Fruit fly (Drosophila melanogaster) Kc167 (cell line): ENCODE measurements around the gene CG6628.

Source experiments
- Myc ChIP-seq: fragments of >200 bp; optimal IDR thresholded peaks from 2 replicates; lab custom pipeline; 2017; ENCODE audit warnings: missing external identifiers
- Sin3A ChIP-seq: fragments of >200 bp; optimal IDR thresholded peaks from 2 replicates; lab custom pipeline; 2018; ENCODE audit warnings: missing external identifiers
- h ChIP-seq: fragments of >200 bp; optimal IDR thresholded peaks from 3 replicates; lab custom pipeline; 2018; ENCODE audit warnings: missing external identifiers
- insv ChIP-seq: fragments of >200 bp; optimal IDR thresholded peaks from 3 replicates; lab custom pipeline; 2018; ENCODE audit warnings: missing external identifiers
- psq ChIP-seq: fragments of >200 bp; optimal IDR thresholded peaks from 2 replicates; lab custom pipeline; 2017; ENCODE audit warnings: missing external identifiers
- ttk ChIP-seq: sonication (Bioruptor generic); optimal IDR thresholded peaks from 2 replicates; lab custom pipeline; 2017; ENCODE audit warnings: missing external identifiers

CG6628 gene

dm6 chr3L:10166923-10167322 is at the start of gene CG6628:
Gene CG6628 (minus strand): TSS chr3L:10167023.
- TF ChIP-seq psq (no peak), Myc (lab: Kevin White, UChicago) (no peak), ttk (lab: Kevin White, UChicago) (no peak), h (no peak), Sin3A (lab: Kevin White, UChicago) (no peak)

dm6 chr3L:10215365-10215764 is 48.5 kb upstream of the CG6628 start, which contains the start of gene CG8065:
Gene CG8065 (plus strand): TSS chr3L:10215665.
- no peak for TF ChIP-seq psq
- no peak for TF ChIP-seq insv
- no peak for TF ChIP-seq h
- TF ChIP-seq ttk (lab: Kevin White, UChicago): no peak
- TF ChIP-seq Sin3A (lab: Kevin White, UChicago): no peak
- no peak for TF ChIP-seq Myc (lab: Kevin White, UChicago)

dm6 chr3L:10206226-10206968 is 39.6 kb upstream of the CG6628 start:
- TF ChIP-seq Myc (lab: Kevin White, UChicago) (no peak), ttk (lab: Kevin White, UChicago) (no peak), Sin3A (lab: Kevin White, UChicago) (no peak), psq (no peak), h (no peak), insv (no peak)

dm6 chr3L:10205823-10206222 is 39.0 kb upstream of the CG6628 start:
- TF ChIP-seq h (no peak), ttk (lab: Kevin White, UChicago) (no peak), Myc (lab: Kevin White, UChicago) (no peak), insv (no peak), Sin3A (lab: Kevin White, UChicago) (no peak), psq (no peak)

dm6 chr3L:10204669-10205068 is 37.8 kb upstream of the CG6628 start:
- TF ChIP-seq ttk (lab: Kevin White, UChicago): no peak
- no peak for TF ChIP-seq Sin3A (lab: Kevin White, UChicago)
- no peak for TF ChIP-seq Myc (lab: Kevin White, UChicago)
- no peak for TF ChIP-seq insv
- TF ChIP-seq h: no peak
- no peak for TF ChIP-seq psq

- TF ChIP-seq psq (no peak), h (no peak), insv (no peak), ttk (lab: Kevin White, UChicago) (no peak)
These were observed 34.8 kb upstream of the CG6628 start, which contains the start of gene ect for dm6 chr3L:10201655-10202054. Gene ect (minus strand): TSS chr3L:10201837.

- TF ChIP-seq Sin3A (lab: Kevin White, UChicago) (no peak), Myc (lab: Kevin White, UChicago) (no peak), ttk (lab: Kevin White, UChicago) (no peak), psq (no peak), insv (no peak)
These were observed 32.8 kb upstream of the CG6628 start for dm6 chr3L:10199644-10200043.

dm6 chr3L:10198571-10198970 is 31.7 kb upstream of the CG6628 start:
- TF ChIP-seq psq: no peak
- TF ChIP-seq ttk (lab: Kevin White, UChicago): no peak
- no peak for TF ChIP-seq Sin3A (lab: Kevin White, UChicago)
- TF ChIP-seq Myc (lab: Kevin White, UChicago): no peak
- TF ChIP-seq h: no peak
- TF ChIP-seq insv: no peak

- TF ChIP-seq h: no peak
- TF ChIP-seq Sin3A (lab: Kevin White, UChicago): no peak
- no peak for TF ChIP-seq psq
- no peak for TF ChIP-seq insv
- TF ChIP-seq ttk (lab: Kevin White, UChicago): no peak
- no peak for TF ChIP-seq Myc (lab: Kevin White, UChicago)
These were observed 30.5 kb upstream of the CG6628 start for dm6 chr3L:10197360-10197759.

- TF ChIP-seq psq: no peak
- TF ChIP-seq insv: no peak
- no peak for TF ChIP-seq Myc (lab: Kevin White, UChicago)
- no peak for TF ChIP-seq ttk (lab: Kevin White, UChicago)
- no peak for TF ChIP-seq h
- TF ChIP-seq Sin3A (lab: Kevin White, UChicago): no peak
These were observed 22.4 kb upstream of the CG6628 start for dm6 chr3L:10189179-10189578.

dm6 chr3L:10186893-10187292 is 20.1 kb upstream of the CG6628 start:
- TF ChIP-seq Myc (lab: Kevin White, UChicago) (no peak), Sin3A (lab: Kevin White, UChicago) (no peak), ttk (lab: Kevin White, UChicago) (no peak), insv (no peak), psq (no peak), h (no peak)

dm6 chr3L:10185924-10186323 is 19.1 kb upstream of the CG6628 start, which contains the start of gene dpr10:
Gene dpr10 (minus strand): TSS chr3L:10186108.
- no peak for TF ChIP-seq psq
- TF ChIP-seq ttk (lab: Kevin White, UChicago): no peak
- no peak for TF ChIP-seq Myc (lab: Kevin White, UChicago)
- no peak for TF ChIP-seq h
- no peak for TF ChIP-seq Sin3A (lab: Kevin White, UChicago)

- TF ChIP-seq insv: no peak
- no peak for TF ChIP-seq h
- TF ChIP-seq Myc (lab: Kevin White, UChicago): no peak
- TF ChIP-seq psq: no peak
- no peak for TF ChIP-seq Sin3A (lab: Kevin White, UChicago)
- TF ChIP-seq ttk (lab: Kevin White, UChicago): no peak
These were observed 10.7 kb downstream of the CG6628 start for dm6 chr3L:10156080-10156479.
